Fruit fly (Drosophila melanogaster): ENCODE measurements around the gene Wdr82.

The Wdr82 gene

dm6 chr2L:8344536-8344935, 29.7 kb upstream of the Wdr82 start:
- no peak for TF ChIP-seq Myc (optimal IDR thresholded peaks at IDR 0.05)
- no peak for TF ChIP-seq h (optimal IDR thresholded peaks at IDR 0.05)
- TF ChIP-seq insv (optimal IDR thresholded peaks at IDR 0.05): no peak
- no peak for TF ChIP-seq ttk (optimal IDR thresholded peaks at IDR 0.05)
- no peak for TF ChIP-seq psq (optimal IDR thresholded peaks at IDR 0.05)
- TF ChIP-seq Sin3A (optimal IDR thresholded peaks at IDR 0.05): no peak

- TF ChIP-seq Myc (optimal IDR thresholded peaks at IDR 0.05) (no peak), ttk (optimal IDR thresholded peaks at IDR 0.05) (no peak), psq (optimal IDR thresholded peaks at IDR 0.05) (no peak), Sin3A (optimal IDR thresholded peaks at IDR 0.05) (no peak), insv (optimal IDR thresholded peaks at IDR 0.05) (no peak), h (optimal IDR thresholded peaks at IDR 0.05) (no peak)
Measured at dm6 chr2L:8346260-8346659, 28.0 kb upstream of the Wdr82 start, which contains the start of gene CG7778. Gene CG7778 (plus strand): TSS chr2L:8346620.

DNA sequence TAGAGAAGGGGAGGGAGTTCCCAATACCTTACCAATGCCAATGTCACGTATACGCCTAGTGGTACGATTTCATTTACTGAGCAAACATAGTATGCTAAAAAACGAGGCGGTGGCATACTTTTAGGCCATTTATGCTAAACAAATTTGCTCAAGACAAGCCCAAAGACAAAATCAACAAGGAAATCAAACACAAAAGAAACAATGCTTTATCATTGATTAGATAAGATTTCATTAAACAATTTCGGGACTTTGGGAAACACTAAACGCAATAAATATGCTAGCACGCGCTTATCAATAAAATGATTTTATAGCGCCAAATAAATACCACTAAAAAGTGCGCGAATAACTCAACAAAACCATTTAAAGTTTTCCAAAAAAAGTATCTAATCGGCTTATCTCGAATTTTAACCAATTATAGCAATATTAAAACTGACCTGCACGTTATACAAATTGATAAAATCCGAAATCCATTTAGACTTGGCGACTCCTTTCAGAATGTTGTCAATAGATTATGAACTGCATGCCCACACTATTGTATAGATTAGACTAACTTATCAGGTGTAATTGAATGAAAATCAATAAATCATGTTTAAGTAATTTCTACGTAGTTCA, 23.6 kb upstream of the Wdr82 start:
- TF ChIP-seq h (optimal IDR thresholded peaks at IDR 0.05) (no peak), Myc (optimal IDR thresholded peaks at IDR 0.05) (no peak), psq (optimal IDR thresholded peaks at IDR 0.05) (no peak), ttk (optimal IDR thresholded peaks at IDR 0.05) (no peak), insv (optimal IDR thresholded peaks at IDR 0.05) (no peak), Sin3A (optimal IDR thresholded peaks at IDR 0.05) (no peak)

DNA sequence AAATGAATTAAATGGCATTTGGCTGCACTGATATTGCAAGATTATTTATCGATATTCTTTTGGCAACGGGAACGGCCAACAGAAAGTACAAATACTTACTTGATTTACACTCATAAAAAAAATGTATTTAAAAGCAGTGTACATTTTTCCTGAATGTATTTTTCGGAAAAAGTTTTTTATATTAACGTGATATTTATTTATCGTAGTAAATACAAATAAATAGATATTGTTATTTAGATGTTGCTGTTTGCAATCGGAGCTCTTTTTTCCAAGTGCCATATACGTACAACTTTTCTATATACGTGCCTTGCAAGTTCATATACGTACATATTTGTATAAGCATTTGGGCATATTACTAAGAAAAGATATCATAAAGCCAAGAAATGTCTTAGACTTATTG, 22.9 kb upstream of the Wdr82 start:
- TF ChIP-seq ttk (optimal IDR thresholded peaks at IDR 0.05) (no peak), Myc (optimal IDR thresholded peaks at IDR 0.05) (no peak), psq (optimal IDR thresholded peaks at IDR 0.05) (no peak)

dm6 chr2L:8351864-8352263, 22.4 kb upstream of the Wdr82 start, which contains the start of gene Mur29B:
Gene Mur29B (plus strand): TSS chr2L:8352187.
- TF ChIP-seq Sin3A (optimal IDR thresholded peaks at IDR 0.05): no peak
- TF ChIP-seq ttk (optimal IDR thresholded peaks at IDR 0.05): no peak
- TF ChIP-seq psq (optimal IDR thresholded peaks at IDR 0.05): no peak
- TF ChIP-seq Myc (optimal IDR thresholded peaks at IDR 0.05): no peak
- TF ChIP-seq h (optimal IDR thresholded peaks at IDR 0.05): no peak
- no peak for TF ChIP-seq insv (optimal IDR thresholded peaks at IDR 0.05)

DNA sequence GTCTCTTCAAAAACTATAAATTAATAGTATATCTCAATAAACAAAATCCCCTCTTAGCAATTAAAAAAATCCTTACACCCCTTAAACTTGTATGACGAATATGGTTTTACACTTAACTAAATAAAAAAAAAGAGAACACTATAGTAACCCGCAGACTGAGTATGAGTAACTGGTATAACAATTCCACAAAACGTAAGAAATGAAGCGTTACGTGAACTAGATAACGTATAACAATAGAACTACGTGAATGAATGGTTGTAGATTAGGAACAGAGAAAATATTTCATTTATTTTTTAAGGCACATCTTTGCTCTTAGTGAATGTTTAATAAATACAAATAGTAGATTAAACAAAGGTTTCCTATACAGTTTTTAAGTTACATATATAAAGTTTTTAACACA, 18.8 kb upstream of the Wdr82 start:
- TF ChIP-seq Myc (optimal IDR thresholded peaks at IDR 0.05): no peak
- no peak for TF ChIP-seq insv (optimal IDR thresholded peaks at IDR 0.05)
- no peak for TF ChIP-seq h (optimal IDR thresholded peaks at IDR 0.05)
- TF ChIP-seq ttk (optimal IDR thresholded peaks at IDR 0.05): no peak
- no peak for TF ChIP-seq psq (optimal IDR thresholded peaks at IDR 0.05)
- no peak for TF ChIP-seq Sin3A (optimal IDR thresholded peaks at IDR 0.05)

- TF ChIP-seq Myc (optimal IDR thresholded peaks at IDR 0.05) (no peak), h (optimal IDR thresholded peaks at IDR 0.05) (no peak), insv (optimal IDR thresholded peaks at IDR 0.05) (no peak), Sin3A (optimal IDR thresholded peaks at IDR 0.05) (no peak), ttk (optimal IDR thresholded peaks at IDR 0.05) (no peak), psq (optimal IDR thresholded peaks at IDR 0.05) (no peak)
Measured at dm6 chr2L:8361204-8361952, 12.9 kb upstream of the Wdr82 start.

DNA sequence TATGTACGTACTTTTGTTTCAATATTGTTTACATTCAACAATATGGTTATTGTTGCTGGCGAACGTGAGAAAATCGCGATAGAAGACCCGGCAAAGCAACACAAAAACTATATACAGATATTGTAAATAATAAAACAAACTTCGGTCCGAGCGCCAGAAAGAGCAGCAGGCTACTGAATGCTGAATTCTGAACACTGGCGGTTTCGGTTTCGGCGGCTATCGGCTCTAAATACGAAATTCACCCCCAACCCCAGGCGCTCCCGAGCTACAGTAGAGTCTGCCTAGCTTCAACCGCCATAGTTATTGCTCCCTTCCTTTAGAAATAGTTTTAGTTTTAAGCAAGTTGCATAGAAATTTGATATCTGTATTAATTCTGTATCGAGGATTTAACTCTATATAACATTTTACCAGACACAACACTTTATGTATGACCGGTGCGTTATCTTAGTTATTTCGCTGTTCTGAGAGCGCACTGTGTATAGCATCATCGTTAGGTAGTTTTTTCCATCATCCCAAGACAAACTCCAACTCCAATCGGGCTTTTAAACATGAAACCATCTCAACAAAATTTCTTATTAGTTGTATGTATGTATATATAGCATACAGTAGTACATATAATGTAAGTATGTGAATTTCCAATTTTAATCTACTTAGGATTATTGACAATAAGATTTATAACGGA, 11.8 kb upstream of the Wdr82 start, which contains the start of gene CG7627:
TSS of gene CG7627 (minus strand) at position 197 of the 682 bp plus-strand sequence.
- TF ChIP-seq Myc (optimal IDR thresholded peaks at IDR 0.05): no peak
- no peak for TF ChIP-seq psq (optimal IDR thresholded peaks at IDR 0.05)
- no peak for TF ChIP-seq h (optimal IDR thresholded peaks at IDR 0.05)
- TF ChIP-seq Sin3A (optimal IDR thresholded peaks at IDR 0.05): no peak
- TF ChIP-seq ttk (optimal IDR thresholded peaks at IDR 0.05): no peak
- no peak for TF ChIP-seq insv (optimal IDR thresholded peaks at IDR 0.05)

dm6 chr2L:8362955-8363285, 11.3 kb upstream of the Wdr82 start:
- no peak for TF ChIP-seq h (optimal IDR thresholded peaks at IDR 0.05)
- TF ChIP-seq insv (optimal IDR thresholded peaks at IDR 0.05): no peak
- no peak for TF ChIP-seq Myc (optimal IDR thresholded peaks at IDR 0.05)
- no peak for TF ChIP-seq psq (optimal IDR thresholded peaks at IDR 0.05)
- no peak for TF ChIP-seq Sin3A (optimal IDR thresholded peaks at IDR 0.05)
- TF ChIP-seq ttk (optimal IDR thresholded peaks at IDR 0.05): no peak

DNA sequence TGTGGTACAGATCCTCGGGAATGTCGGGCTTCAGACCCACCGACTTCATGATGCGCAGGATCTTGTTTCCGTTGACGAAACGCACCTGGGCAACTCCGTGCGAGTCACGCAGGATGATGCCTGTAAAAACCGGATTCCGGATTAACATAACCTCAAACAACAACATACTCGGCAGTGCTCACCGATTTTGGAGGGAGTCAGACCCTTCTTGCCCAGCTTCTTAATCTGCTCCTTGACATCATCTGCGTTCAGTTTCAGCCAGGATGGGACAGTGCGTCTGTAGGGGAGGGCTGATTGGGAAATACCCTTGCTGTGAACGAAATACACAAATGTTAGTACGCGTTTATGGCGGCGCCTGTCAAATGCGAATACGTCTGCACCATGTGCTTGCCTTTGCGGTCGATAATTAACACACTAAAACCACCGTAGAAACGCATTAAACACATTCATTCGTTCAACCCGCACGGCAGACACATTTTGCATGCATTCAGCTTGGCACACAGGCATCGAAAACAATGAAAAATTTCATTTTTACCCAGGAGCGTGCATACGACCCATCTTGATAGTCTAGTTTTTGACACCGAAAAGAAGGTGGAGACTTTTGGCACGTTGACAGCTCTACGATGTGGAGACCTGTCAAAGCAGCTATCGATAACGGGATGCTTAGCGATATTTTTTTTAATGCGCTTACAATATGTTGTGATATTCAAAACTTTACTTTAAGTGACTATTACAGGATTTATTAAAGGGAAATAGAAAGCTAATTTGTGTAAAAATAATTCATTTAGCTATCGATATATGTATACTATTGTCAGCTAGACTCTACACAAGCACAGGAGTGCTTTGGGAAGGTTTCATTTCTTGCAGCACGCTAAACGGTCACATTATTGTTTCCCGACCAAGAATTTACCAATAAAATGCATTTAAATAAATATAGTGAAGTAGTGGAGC, 10.0 kb upstream of the Wdr82 start, which contains the start of the genes RpS13 and CSN8:
TSS of gene RpS13 (minus strand) at position 657 of the 951 bp plus-strand sequence.
TSS of gene CSN8 (plus strand) at position 850 of the 951 bp plus-strand sequence.
- TF ChIP-seq psq (optimal IDR thresholded peaks at IDR 0.05) (no peak), h (optimal IDR thresholded peaks at IDR 0.05) (no peak), ttk (optimal IDR thresholded peaks at IDR 0.05) (no peak), Myc (optimal IDR thresholded peaks at IDR 0.05) (no peak), Sin3A (optimal IDR thresholded peaks at IDR 0.05) (no peak), insv (optimal IDR thresholded peaks at IDR 0.05) (no peak)
